Fruit fly (Drosophila melanogaster): ENCODE measurements around the gene Eig71Ef.

dm6 chr3L:15649561-15649960 is 7.6 kb downstream of the Eig71Ef start, which contains the start of the genes Eig71Ea and Eig71Eb:
- no peak for TF ChIP-seq CG33557 (GFP tag; optimal IDR thresholded peaks at IDR 0.05)
- TF ChIP-seq dm (GFP tag; optimal IDR thresholded peaks at IDR 0.05), result no peak
- TF ChIP-seq CG10462 (GFP tag; optimal IDR thresholded peaks at IDR 0.05), result no peak
- TF ChIP-seq CG1602 (GFP tag; optimal IDR thresholded peaks at IDR 0.05), result no peak
- no peak for TF ChIP-seq disco-r (GFP tag; optimal IDR thresholded peaks at IDR 0.05)
- no peak for TF ChIP-seq Dll (GFP tag; IDR thresholded peaks at IDR 0.05; ENCODE audit: partially characterized antibody)
- no peak for TF ChIP-seq Hr3 (GFP tag; optimal IDR thresholded peaks at IDR 0.05)
- TF ChIP-seq sqz (GFP tag; optimal IDR thresholded peaks at IDR 0.05), result no peak
- no peak for TF ChIP-seq ci (GFP tag; IDR thresholded peaks at IDR 0.05)
- TF ChIP-seq Xbp1 (GFP tag; optimal IDR thresholded peaks at IDR 0.05), result no peak
- TF ChIP-seq CG15073 (GFP tag; optimal IDR thresholded peaks at IDR 0.05), result no peak
- TF ChIP-seq Asciz (GFP tag; optimal IDR thresholded peaks at IDR 0.05), result no peak
- TF ChIP-seq emc (GFP tag; optimal IDR thresholded peaks at IDR 0.05), result no peak
- no peak for TF ChIP-seq Mes4 (GFP tag; optimal IDR thresholded peaks at IDR 0.05)

Data from whole organism, embryonic.